Worm (Caenorhabditis elegans) whole organism, late embryonic: ENCODE results near the gene clec-52.

ENCODE experiments used
- K02D7.2 ChIP-seq: sonication (generic microtip); optimal IDR thresholded peaks from 2 replicates; lab custom pipeline; 2017; ENCODE audit warnings: mild to moderate bottlenecking, missing genetic modification characterization, missing compliant biosample characterization
- K09A11.1 ChIP-seq: sonication (generic microtip); optimal IDR thresholded peaks from 2 replicates; lab custom pipeline; 2017; ENCODE audit warnings: antibody characterized with exemption, mild to moderate bottlenecking, missing genetic modification characterization, missing compliant biosample characterization; ENCODE audit not compliant: insufficient read depth
- T23F11.4 ChIP-seq: fragments of 200-800 bp; sonication (Bioruptor generic); optimal IDR thresholded peaks from 2 replicates; lab custom pipeline; 2018; ENCODE audit warnings: mild to moderate bottlenecking, missing genetic modification characterization, missing compliant biosample characterization
- Y22D7AL.16 ChIP-seq: sonication (generic microtip); optimal IDR thresholded peaks from 2 replicates; lab custom pipeline; 2016; ENCODE audit warnings: missing genetic modification characterization, missing compliant biosample characterization
- ahr-1 ChIP-seq: sonication (generic microtip); optimal IDR thresholded peaks from 2 replicates; lab custom pipeline; 2016; ENCODE audit warnings: missing genetic modification characterization, missing compliant biosample characterization
- ama-1 ChIP-seq: fragments of 150-350 bp; optimal IDR thresholded peaks from 2 replicates; lab custom pipeline; 2014
- ceh-14 ChIP-seq: sonication (generic microtip); optimal IDR thresholded peaks from 2 replicates; lab custom pipeline; 2016; ENCODE audit warnings: missing genotype, missing genetic modification characterization, missing compliant biosample characterization
- ceh-2 ChIP-seq: sonication (generic microtip); optimal IDR thresholded peaks from 2 replicates; lab custom pipeline; 2016; ENCODE audit warnings: missing genotype, missing genetic modification characterization, missing compliant biosample characterization
- ceh-22 ChIP-seq: sonication (generic microtip); optimal IDR thresholded peaks from 2 replicates; lab custom pipeline; 2017; ENCODE audit warnings: missing biosample characterization, missing genetic modification characterization
- ceh-31 ChIP-seq: sonication (generic microtip); optimal IDR thresholded peaks from 2 replicates; lab custom pipeline; 2016; ENCODE audit warnings: missing genetic modification characterization, missing compliant biosample characterization
- ceh-48 ChIP-seq: sonication (generic microtip); optimal IDR thresholded peaks from 2 replicates; lab custom pipeline; 2016; ENCODE audit warnings: missing genetic modification characterization, inconsistent platforms, missing compliant biosample characterization
- ceh-6 ChIP-seq: fragments of 200-800 bp; sonication (Bioruptor generic); optimal IDR thresholded peaks from 2 replicates; lab custom pipeline; 2018; ENCODE audit warnings: mild to moderate bottlenecking, missing genetic modification characterization, missing compliant biosample characterization
- dmd-4 ChIP-seq: sonication (generic microtip); optimal IDR thresholded peaks from 2 replicates; lab custom pipeline; 2016; ENCODE audit warnings: borderline replicate concordance, missing genetic modification characterization, missing compliant biosample characterization
- elt-2 ChIP-seq: sonication (generic microtip); optimal IDR thresholded peaks from 2 replicates; lab custom pipeline; 2016; ENCODE audit warnings: missing genetic modification reagents, missing genetic modification characterization, missing compliant biosample characterization
- elt-4 ChIP-seq: sonication (generic microtip); optimal IDR thresholded peaks from 2 replicates; lab custom pipeline; 2016; ENCODE audit warnings: missing genetic modification characterization, missing compliant biosample characterization
- ets-4 ChIP-seq: sonication (generic microtip); optimal IDR thresholded peaks from 2 replicates; lab custom pipeline; 2016; ENCODE audit warnings: missing genetic modification characterization, missing compliant biosample characterization
- eyg-1 ChIP-seq: sonication (generic microtip); optimal IDR thresholded peaks from 2 replicates; lab custom pipeline; 2016; ENCODE audit warnings: missing genotype, missing genetic modification characterization, missing compliant biosample characterization
- fax-1 ChIP-seq: sonication (generic microtip); optimal IDR thresholded peaks from 2 replicates; lab custom pipeline; 2016; ENCODE audit warnings: missing genotype, missing genetic modification characterization, missing compliant biosample characterization
- gmeb-2 ChIP-seq: sonication (generic microtip); optimal IDR thresholded peaks from 2 replicates; lab custom pipeline; 2016; ENCODE audit warnings: missing genetic modification characterization, inconsistent platforms, missing compliant biosample characterization
- hlh-13 ChIP-seq: fragments of 200-800 bp; sonication (Bioruptor generic); optimal IDR thresholded peaks from 2 replicates; lab custom pipeline; 2018; ENCODE audit warnings: mild to moderate bottlenecking, missing genetic modification characterization, missing compliant biosample characterization
- hlh-6 ChIP-seq: sonication (generic microtip); optimal IDR thresholded peaks from 2 replicates; lab custom pipeline; 2016; ENCODE audit warnings: missing genotype, missing genetic modification characterization, missing compliant biosample characterization
- lin-11 ChIP-seq: fragments of 200-800 bp; sonication (Bioruptor generic); optimal IDR thresholded peaks from 2 replicates; lab custom pipeline; 2018; ENCODE audit warnings: mild to moderate bottlenecking, missing genetic modification characterization, missing compliant biosample characterization
- madf-2 ChIP-seq: sonication (generic microtip); optimal IDR thresholded peaks from 2 replicates; lab custom pipeline; 2017; ENCODE audit warnings: missing genetic modification characterization, missing compliant biosample characterization
- nhr-11 ChIP-seq: fragments of 150-350 bp; optimal IDR thresholded peaks from 2 replicates; lab custom pipeline; 2014; ENCODE audit warnings: missing biosample characterization, missing genetic modification characterization
- nhr-232 ChIP-seq: sonication (generic microtip); optimal IDR thresholded peaks from 2 replicates; lab custom pipeline; 2016; ENCODE audit warnings: missing genetic modification characterization, missing compliant biosample characterization
- pag-3 ChIP-seq: sonication (generic microtip); optimal IDR thresholded peaks from 2 replicates; lab custom pipeline; 2016; ENCODE audit warnings: missing compliant biosample characterization, missing genetic modification characterization, borderline replicate concordance
- pat-9 ChIP-seq: fragments of 200-800 bp; sonication (Bioruptor generic); optimal IDR thresholded peaks from 2 replicates; lab custom pipeline; 2018; ENCODE audit warnings: mild to moderate bottlenecking, missing genetic modification characterization, moderate library complexity, missing compliant biosample characterization
- pax-1 ChIP-seq: fragments of 150-350 bp; optimal IDR thresholded peaks from 2 replicates; lab custom pipeline; 2014; ENCODE audit warnings: missing biosample characterization, missing genetic modification characterization
- ref-2 ChIP-seq: sonication (generic microtip); optimal IDR thresholded peaks from 2 replicates; lab custom pipeline; 2016; ENCODE audit warnings: missing genetic modification characterization, missing compliant biosample characterization
- rnt-1 ChIP-seq: sonication (generic microtip); optimal IDR thresholded peaks from 2 replicates; lab custom pipeline; 2016; ENCODE audit warnings: missing genetic modification characterization, missing compliant biosample characterization
- sox-4 ChIP-seq: sonication (generic microtip); optimal IDR thresholded peaks from 2 replicates; lab custom pipeline; 2017; ENCODE audit warnings: mild to moderate bottlenecking, missing genetic modification characterization, inconsistent platforms, missing compliant biosample characterization
- tbx-2 ChIP-seq: sonication (generic microtip); optimal IDR thresholded peaks from 2 replicates; lab custom pipeline; 2016; ENCODE audit warnings: missing genetic modification characterization, missing compliant biosample characterization
- unc-3 ChIP-seq, 2 experiments: fragments of 200-800 bp in 1 of 2; sonication (Bioruptor generic) in 1 of 2; sonication (generic microtip) in 1 of 2; conservative IDR thresholded peaks in 1 of 2; optimal IDR thresholded peaks in 1 of 2; 2 replicates each; pipeline versions ENCODE4 v1.3.6 to Lab custom; 2016 to 2022; ENCODE audit warnings: missing compliant biosample characterization in 2 of 2, missing genetic modification characterization in 2 of 2, missing genetic modification reagents in 1 of 2
- unc-42 ChIP-seq: sonication (generic microtip); optimal IDR thresholded peaks from 2 replicates; lab custom pipeline; 2016; ENCODE audit warnings: missing genotype, missing genetic modification characterization, missing compliant biosample characterization
- unc-55 ChIP-seq: sonication (generic microtip); optimal IDR thresholded peaks from 2 replicates; lab custom pipeline; 2017; ENCODE audit warnings: missing biosample characterization, missing genetic modification reagents, missing genetic modification characterization
- unc-86 ChIP-seq: sonication (generic microtip); optimal IDR thresholded peaks from 2 replicates; lab custom pipeline; 2016; ENCODE audit warnings: missing genetic modification characterization, missing compliant biosample characterization

clec-52 gene

ce11 chrIV:8168660-8169059, at the start of gene clec-52:
TSS of gene clec-52 (minus strand) at chrIV:8168760.
- TF ChIP-seq pat-9 (tag; lab: Kevin White, UChicago), result no peak
- no peak for TF ChIP-seq rnt-1 (tag; lab: Kevin White, UChicago)
- TF ChIP-seq eyg-1 (tag; lab: Kevin White, UChicago), result no peak
- no peak for TF ChIP-seq hlh-6 (tag; lab: Kevin White, UChicago)
- TF ChIP-seq ets-4 (tag; lab: Kevin White, UChicago), result no peak
- TF ChIP-seq unc-55 (GFP tag; lab: Kevin White, UChicago), result no peak
- TF ChIP-seq K02D7.2 (tag; lab: Kevin White, UChicago), result no peak
- TF ChIP-seq Y22D7AL.16 (tag; lab: Kevin White, UChicago), result no peak
- no peak for TF ChIP-seq ama-1 (lab: Kevin White, UChicago)

- no peak for TF ChIP-seq ceh-48
- no peak for TF ChIP-seq fax-1 (tag; lab: Kevin White, UChicago)
- TF ChIP-seq ahr-1, result no peak
- no peak for TF ChIP-seq unc-42 (tag; lab: Kevin White, UChicago)
- no peak for TF ChIP-seq unc-86 (tag; lab: Kevin White, UChicago)
- TF ChIP-seq elt-4 (tag; lab: Kevin White, UChicago), result no peak
- TF ChIP-seq pag-3 (tag; lab: Kevin White, UChicago), result no peak
- TF ChIP-seq ceh-14 (tag; lab: Kevin White, UChicago), result no peak
- no peak for TF ChIP-seq eyg-1 (tag; lab: Kevin White, UChicago)
- TF ChIP-seq rnt-1 (tag; lab: Kevin White, UChicago), result no peak
- no peak for TF ChIP-seq ceh-22 (tag; lab: Kevin White, UChicago)
- TF ChIP-seq T23F11.4 (GFP tag; lab: Kevin White, UChicago), result no peak
- no peak for TF ChIP-seq ceh-6 (GFP tag; lab: Kevin White, UChicago)
- TF ChIP-seq elt-2 (tag; lab: Kevin White, UChicago), result no peak
- TF ChIP-seq sox-4 (tag; lab: Kevin White, UChicago), result no peak
- TF ChIP-seq nhr-11 (tag; lab: Kevin White, UChicago), result no peak
Measured at ce11 chrIV:8211747-8212146, 43.2 kb upstream of the clec-52 start, which contains the start of gene C07G1.7. TSS of gene C07G1.7 (minus strand) at chrIV:8211847.

DNA sequence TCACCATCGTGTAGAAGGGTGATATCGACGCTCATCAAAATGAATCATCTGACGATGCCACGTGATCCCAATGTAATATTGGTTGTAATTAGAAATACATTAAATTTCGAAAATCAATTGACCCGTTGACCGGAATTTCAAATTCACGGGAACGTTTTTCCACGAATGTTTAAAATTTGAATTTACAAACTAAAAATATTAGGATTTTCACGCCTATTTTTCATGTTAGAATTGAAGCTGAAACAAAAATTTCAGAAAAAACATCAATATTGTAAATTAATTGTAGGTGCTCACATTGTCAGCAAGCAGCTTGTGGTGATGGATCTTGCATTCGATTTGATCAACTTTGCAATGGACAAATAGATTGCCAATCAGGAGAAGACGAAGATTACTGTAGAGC, 41.7 kb upstream of the clec-52 start, which contains the start of gene C07G1.6:
Gene C07G1.6 (minus strand): TSS at position 101 of the 400 bp plus-strand sequence.
- TF ChIP-seq pax-1 (tag; lab: Kevin White, UChicago) (no peak), dmd-4 (tag; lab: Kevin White, UChicago) (no peak), ahr-1 (no peak), K09A11.1 (tag; lab: Kevin White, UChicago) (no peak), unc-3 (GFP tag; conservative IDR thresholded peaks at IDR 0.05; lab: Robert Waterston, UW) (no peak), unc-3 (tag; optimal IDR thresholded peaks at IDR 0.05; lab: Kevin White, UChicago) (no peak), lin-11 (no peak), sox-4 (tag; lab: Kevin White, UChicago) (no peak), ceh-48 (no peak), rnt-1 (tag; lab: Kevin White, UChicago) (no peak)
- TF ChIP-seq, all 69 proteins: peak for 0

DNA sequence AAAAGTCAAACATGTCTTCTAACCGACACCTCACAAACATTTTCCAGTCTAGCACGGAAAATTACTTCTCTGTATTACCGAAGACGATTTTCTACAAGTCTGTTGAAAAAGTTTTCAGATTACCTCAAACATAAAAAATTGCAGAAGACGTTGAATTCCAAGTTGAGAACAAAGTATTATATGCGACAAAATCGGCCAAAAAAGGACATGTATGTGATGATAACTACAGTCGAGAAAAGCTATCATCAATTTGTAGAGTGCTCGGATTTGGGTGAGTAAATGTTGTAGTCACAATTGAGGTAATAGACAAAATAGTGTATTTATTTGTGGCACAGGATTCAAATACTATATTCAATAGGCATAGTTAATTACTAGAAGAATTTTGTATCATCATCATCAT, 40.3 kb upstream of the clec-52 start:
- TF ChIP-seq tbx-2 (tag; lab: Kevin White, UChicago) (no peak), madf-2 (no peak), ceh-2 (tag; lab: Kevin White, UChicago) (no peak), unc-3 (GFP tag; conservative IDR thresholded peaks at IDR 0.05; lab: Robert Waterston, UW) (no peak), unc-3 (tag; optimal IDR thresholded peaks at IDR 0.05; lab: Kevin White, UChicago) (no peak), hlh-13 (GFP tag; lab: Kevin White, UChicago) (no peak), nhr-11 (tag; lab: Kevin White, UChicago) (no peak), gmeb-2 (tag; lab: Kevin White, UChicago) (no peak), K02D7.2 (tag; lab: Kevin White, UChicago) (no peak), ceh-31 (tag; lab: Kevin White, UChicago) (no peak), nhr-232 (no peak), fax-1 (tag; lab: Kevin White, UChicago) (no peak), pat-9 (tag; lab: Kevin White, UChicago) (no peak), ref-2 (tag; lab: Kevin White, UChicago) (no peak)
